Fruit fly (Drosophila melanogaster): ENCODE data around the gene CG33912.
A peak's percentile ranks its signal among the peaks of the same experiment; 100 is the strongest.

The CG33912 gene

dm6 chr3L:20787835-20788380, 32.4 kb upstream of the CG33912 start, which contains the start of gene CG11396 (continued):
- TF ChIP-seq Hr3 (GFP tag; optimal IDR thresholded peaks at IDR 0.05): no peak
- TF ChIP-seq Oaz (GFP tag; IDR thresholded peaks at IDR 0.05): no peak
- TF ChIP-seq CG33213 (GFP tag; optimal IDR thresholded peaks at IDR 0.05): no peak
- TF ChIP-seq CG10431 (GFP tag; optimal IDR thresholded peaks at IDR 0.05): no peak
- TF ChIP-seq CG17385 (GFP tag; optimal IDR thresholded peaks at IDR 0.05): no peak
- TF ChIP-seq crc (GFP tag; optimal IDR thresholded peaks at IDR 0.05): no peak
- peak; percentile 14 for TF ChIP-seq CG13624 (GFP tag; optimal IDR thresholded peaks at IDR 0.05)
- TF ChIP-seq CG11723 (GFP tag; optimal IDR thresholded peaks at IDR 0.05): no peak
- no peak for TF ChIP-seq gsb (GFP tag; IDR thresholded peaks at IDR 0.05)
- no peak for TF ChIP-seq Mes4 (GFP tag; optimal IDR thresholded peaks at IDR 0.05)
- TF ChIP-seq CG1603 (tag; optimal IDR thresholded peaks at IDR 0.05): peak; percentile 46
- TF ChIP-seq Drgx (GFP tag; IDR thresholded peaks at IDR 0.05): no peak
- no peak for TF ChIP-seq Atf-2 (GFP tag; optimal IDR thresholded peaks at IDR 0.05)
- TF ChIP-seq CG9876 (GFP tag; optimal IDR thresholded peaks at IDR 0.05): no peak
- TF ChIP-seq Dref (GFP tag; IDR thresholded peaks at IDR 0.05): peak; percentile 80
- 0 out of 2 replicates have a peak, but pooled peaks have one; percentile 14 for TF ChIP-seq rib (GFP tag; IDR thresholded peaks at IDR 0.05)
- no peak for TF ChIP-seq CG32532 (GFP tag; IDR thresholded peaks at IDR 0.05)
- TF ChIP-seq sima (GFP tag; optimal IDR thresholded peaks at IDR 0.05): no peak
- no peak for TF ChIP-seq CG31224 (GFP tag; IDR thresholded peaks at IDR 0.05)
- TF ChIP-seq CG6689 (GFP tag; IDR thresholded peaks at IDR 0.05): no peak
- no peak for TF ChIP-seq bowl (GFP tag; IDR thresholded peaks at IDR 0.05)
- no peak for TF ChIP-seq gro (GFP tag; optimal IDR thresholded peaks at IDR 0.05)
- no peak for TF ChIP-seq Spps (tag; optimal IDR thresholded peaks at IDR 0.05)
- no peak for TF ChIP-seq gsb-n (tag; optimal IDR thresholded peaks at IDR 0.05)
- TF ChIP-seq Hr39 (optimal IDR thresholded peaks at IDR 0.05): no peak
- no peak for TF ChIP-seq CG10209 (GFP tag; optimal IDR thresholded peaks at IDR 0.05)
- no peak for TF ChIP-seq tup (GFP tag; optimal IDR thresholded peaks at IDR 0.05)
- no peak for TF ChIP-seq CG2875 (GFP tag; optimal IDR thresholded peaks at IDR 0.05)
- no peak for TF ChIP-seq CG1602 (GFP tag; optimal IDR thresholded peaks at IDR 0.05)
- no peak for TF ChIP-seq gcm2 (GFP tag; optimal IDR thresholded peaks at IDR 0.05)
- no peak for TF ChIP-seq CG12071 (GFP tag; optimal IDR thresholded peaks at IDR 0.05)
- peak in 1 of 2 experiments; percentile 68 for TF ChIP-seq Pdp1 (GFP tag; optimal IDR thresholded peaks at IDR 0.05)
- no peak for TF ChIP-seq stwl (tag; optimal IDR thresholded peaks at IDR 0.05)
- TF ChIP-seq CG5180 (GFP tag; optimal IDR thresholded peaks at IDR 0.05): no peak
- TF ChIP-seq CG4424 (GFP tag; optimal IDR thresholded peaks at IDR 0.05): no peak
- TF ChIP-seq CG18011 (GFP tag; optimal IDR thresholded peaks at IDR 0.05): no peak
- no peak for TF ChIP-seq pita (GFP tag; optimal IDR thresholded peaks at IDR 0.05)
- TF ChIP-seq fd64A (GFP tag; optimal IDR thresholded peaks at IDR 0.05): no peak
- TF ChIP-seq CG11085 (GFP tag; IDR thresholded peaks at IDR 0.05): no peak
- no peak for TF ChIP-seq Awh (GFP tag; IDR thresholded peaks at IDR 0.05)
- TF ChIP-seq CG43689 (GFP tag; IDR thresholded peaks at IDR 0.05): no peak
- peak; percentile 24 for TF ChIP-seq CG8290 (GFP tag; optimal IDR thresholded peaks at IDR 0.05)
- no peak for TF ChIP-seq CG8290 (tag; optimal IDR thresholded peaks at IDR 0.05)
- TF ChIP-seq CG17912 (GFP tag; optimal IDR thresholded peaks at IDR 0.05): no peak
- TF ChIP-seq bab2 (GFP tag; optimal IDR thresholded peaks at IDR 0.05): no peak
- TF ChIP-seq hbn (GFP tag; IDR thresholded peaks at IDR 0.05; ENCODE audit: partially characterized antibody): peak; percentile 96

Measured in whole organism, embryonic.